Worm (Caenorhabditis elegans) whole organism, L3 larva: ENCODE results near the gene C32B5.18.
"Not testable (repeated sequence)": the region's sequence is repeated elsewhere in the genome, so short reads cannot be mapped to it uniquely, and the experiment has no call there.

Experiments
- ZK546.5 ChIP-seq: sonication (generic microtip); optimal IDR thresholded peaks from 2 replicates; lab custom pipeline; 2017; ENCODE audit warnings: missing biosample characterization, missing genetic modification characterization
- aly-2 ChIP-seq: fragments of 150-350 bp; optimal IDR thresholded peaks from 2 replicates; lab custom pipeline; 2014; ENCODE audit warnings: missing biosample characterization, missing genetic modification characterization
- ceh-16 ChIP-seq: sonication (generic microtip); optimal IDR thresholded peaks from 2 replicates; lab custom pipeline; 2017; ENCODE audit warnings: missing biosample characterization, missing genetic modification characterization
- ceh-82 ChIP-seq: fragments of 150-350 bp; optimal IDR thresholded peaks from 2 replicates; lab custom pipeline; 2014; ENCODE audit warnings: missing biosample characterization, missing genetic modification characterization
- ceh-9 ChIP-seq: sonication (generic microtip); optimal IDR thresholded peaks from 2 replicates; lab custom pipeline; 2018; ENCODE audit warnings: missing biosample characterization, missing genetic modification characterization
- egl-27 ChIP-seq: sonication (generic microtip); optimal IDR thresholded peaks from 4 replicates; lab custom pipeline; 2017; ENCODE audit warnings: missing biosample characterization, missing genetic modification reagents, missing genetic modification characterization
- egl-5 ChIP-seq: fragments of 150-350 bp; optimal IDR thresholded peaks from 2 replicates; lab custom pipeline; 2017; ENCODE audit warnings: missing biosample characterization, missing genetic modification reagents, missing genetic modification characterization, inconsistent platforms
- elt-2 ChIP-seq: sonication (generic microtip); optimal IDR thresholded peaks from 2 replicates; lab custom pipeline; 2016; ENCODE audit warnings: missing genetic modification reagents, mild to moderate bottlenecking, missing genetic modification characterization, missing compliant biosample characterization
- elt-3 ChIP-seq, 3 experiments: fragments of 150-350 bp in 1 of 3; sonication (generic microtip) in 2 of 3; optimal IDR thresholded peaks; 2 replicates in 2 of 3; 4 replicates in 1 of 3; lab custom pipeline; 2014 to 2017; ENCODE audit warnings: missing biosample characterization in 3 of 3, missing genetic modification characterization in 3 of 3
- fkh-2 ChIP-seq: fragments of 150-350 bp; optimal IDR thresholded peaks from 2 replicates; lab custom pipeline; 2014; ENCODE audit warnings: missing biosample characterization, missing genetic modification reagents, missing genetic modification characterization
- lin-15B ChIP-seq: fragments of 150-350 bp; optimal IDR thresholded peaks from 2 replicates; lab custom pipeline; 2014; ENCODE audit warnings: missing biosample characterization, missing genetic modification characterization
- lsy-12 ChIP-seq: sonication (generic microtip); optimal IDR thresholded peaks from 2 replicates; lab custom pipeline; 2016; ENCODE audit warnings: mild to moderate bottlenecking, missing genetic modification characterization, missing compliant biosample characterization
- mdl-1 ChIP-seq: fragments of 150-350 bp; optimal IDR thresholded peaks from 2 replicates; lab custom pipeline; 2014; ENCODE audit warnings: missing biosample characterization, missing genetic modification characterization
- mml-1 ChIP-seq: fragments of 150-350 bp; sonication (generic microtip); optimal IDR thresholded peaks from 3 replicates; lab custom pipeline; 2014; ENCODE audit warnings: missing biosample characterization, missing genetic modification characterization
- nhr-12 ChIP-seq: fragments of 150-350 bp; optimal IDR thresholded peaks from 2 replicates; lab custom pipeline; 2014; ENCODE audit warnings: missing biosample characterization, missing genetic modification characterization
- nhr-25 ChIP-seq: sonication (generic microtip); optimal IDR thresholded peaks from 2 replicates; lab custom pipeline; 2017; ENCODE audit warnings: missing biosample characterization, missing genetic modification characterization
- nhr-28 ChIP-seq: fragments of 150-350 bp; optimal IDR thresholded peaks from 2 replicates; lab custom pipeline; 2014; ENCODE audit warnings: missing biosample characterization, missing genetic modification characterization
- nhr-43 ChIP-seq: sonication (generic microtip); optimal IDR thresholded peaks from 2 replicates; lab custom pipeline; 2016; ENCODE audit warnings: mild to moderate bottlenecking, missing genetic modification characterization, missing compliant biosample characterization; ENCODE audit not compliant: poor library complexity, severe bottlenecking
- nhr-76 ChIP-seq: fragments of 150-350 bp; sonication (generic microtip); optimal IDR thresholded peaks from 5 replicates; lab custom pipeline; 2014; ENCODE audit warnings: missing biosample characterization, missing genetic modification characterization
- pha-4 ChIP-seq: fragments of 150-350 bp; optimal IDR thresholded peaks from 2 replicates; lab custom pipeline; 2014; ENCODE audit warnings: missing biosample characterization, missing genetic modification reagents, missing genetic modification characterization
- pqm-1 ChIP-seq: fragments of 150-350 bp; optimal IDR thresholded peaks from 2 replicates; lab custom pipeline; 2017; ENCODE audit warnings: missing biosample characterization, missing genetic modification characterization, inconsistent platforms
- skn-1 ChIP-seq: fragments of 150-350 bp; optimal IDR thresholded peaks from 2 replicates; lab custom pipeline; 2014; ENCODE audit warnings: missing biosample characterization, missing genetic modification characterization
- unc-62 ChIP-seq: fragments of 150-350 bp; sonication (generic microtip); optimal IDR thresholded peaks from 4 replicates; lab custom pipeline; 2014; ENCODE audit warnings: missing biosample characterization, missing genetic modification reagents, missing genetic modification characterization
- zag-1 ChIP-seq: fragments of 150-350 bp; optimal IDR thresholded peaks from 2 replicates; lab custom pipeline; 2014; ENCODE audit warnings: missing biosample characterization, missing genetic modification characterization

C32B5.18 gene

ce11 chrII:920326-920725, 40.0 kb upstream of the C32B5.18 start:
- TF ChIP-seq elt-2 (tag; lab: Kevin White, UChicago) (peak; percentile 52), mml-1 (tag; lab: Kevin White, UChicago) (no peak)

- no peak for TF ChIP-seq lin-15B
- TF ChIP-seq nhr-43 (tag; lab: Kevin White, UChicago): no peak
- peak; percentile 39 for TF ChIP-seq pqm-1
- no peak for TF ChIP-seq nhr-28 (tag; lab: Kevin White, UChicago)
- TF ChIP-seq ZK546.5 (tag; lab: Kevin White, UChicago): no peak
- peak; percentile 84 for TF ChIP-seq elt-2 (tag; lab: Kevin White, UChicago)
These were observed 37.5 kb upstream of the C32B5.18 start for ce11 chrII:922778-923177.

- TF ChIP-seq aly-2 (tag; lab: Kevin White, UChicago) (no peak), ZK546.5 (tag; lab: Kevin White, UChicago) (no peak), ceh-9 (tag; lab: Kevin White, UChicago) (no peak), lin-15B (no peak), pha-4 (no peak), skn-1 (tag; lab: Kevin White, UChicago) (no peak), egl-5 (tag; lab: Kevin White, UChicago) (no peak), nhr-12 (tag; lab: Kevin White, UChicago) (no peak), ceh-82 (tag; lab: Kevin White, UChicago) (no peak), unc-62 (GFP tag; lab: Kevin White, UChicago) (no peak), egl-27 (no peak), zag-1 (tag; lab: Kevin White, UChicago) (no peak)
These were observed 36.8 kb upstream of the C32B5.18 start, which contains the start of gene fbxc-28 for ce11 chrII:923521-923920. TSS of gene fbxc-28 (plus strand) at chrII:923821.

- TF ChIP-seq egl-27: no peak
- TF ChIP-seq lin-15B: no peak
- TF ChIP-seq fkh-2 (tag; lab: Kevin White, UChicago): no peak
- TF ChIP-seq nhr-25 (tag; lab: Kevin White, UChicago): no peak
- no peak for TF ChIP-seq ceh-16
- TF ChIP-seq, all 47 proteins: peak for 0
These were observed 33.0 kb upstream of the C32B5.18 start, which contains the start of gene R07C3.13 for ce11 chrII:927331-927730. TSS of gene R07C3.13 (minus strand) at chrII:927431.

ce11 chrII:930871-931270, 29.4 kb upstream of the C32B5.18 start, which contains the start of gene fbxc-34:
TSS of gene fbxc-34 (plus strand) at chrII:931171.
- TF ChIP-seq ceh-16; pqm-1; zag-1 (tag; lab: Kevin White, UChicago): not testable (repeated sequence)
- TF ChIP-seq, all 47 proteins: peak for 0; not testable (repeated sequence) for 47

ce11 chrII:932718-933117, 27.6 kb upstream of the C32B5.18 start, which contains the start of gene acs-15:
TSS of gene acs-15 (plus strand) at chrII:933018.
- TF ChIP-seq skn-1 (tag; lab: Kevin White, UChicago): no peak
- TF ChIP-seq mdl-1 (tag; lab: Kevin White, UChicago): no peak
- no peak for TF ChIP-seq zag-1 (tag; lab: Kevin White, UChicago)
- no peak for TF ChIP-seq nhr-76 (tag; lab: Kevin White, UChicago)
- TF ChIP-seq elt-3 (tag; optimal IDR thresholded peaks at IDR 0.05; lab: Kevin White, UChicago): no peak
- TF ChIP-seq elt-2 (tag; lab: Kevin White, UChicago): no peak

ce11 chrII:937265-937664, 23.1 kb upstream of the C32B5.18 start:
- no peak for TF ChIP-seq mml-1 (tag; lab: Kevin White, UChicago)
- no peak for TF ChIP-seq nhr-12 (tag; lab: Kevin White, UChicago)
- TF ChIP-seq lsy-12 (tag; lab: Kevin White, UChicago): no peak
- no peak for TF ChIP-seq nhr-76 (tag; lab: Kevin White, UChicago)
- TF ChIP-seq fkh-2 (tag; lab: Kevin White, UChicago): no peak
- TF ChIP-seq nhr-28 (tag; lab: Kevin White, UChicago): no peak

- TF ChIP-seq ceh-16: no peak
These were observed 21.8 kb upstream of the C32B5.18 start, which contains the start of gene R07C3.3 for ce11 chrII:938549-938948. TSS of gene R07C3.3 (plus strand) at chrII:938849.
